Worm (Caenorhabditis elegans) whole organism, L4 larva: Measurements from ENCODE around the gene Y67H2A.2.

Experiments used
- F10B5.3 ChIP-seq: sonication (generic microtip); optimal IDR thresholded peaks from 2 replicates; lab custom pipeline; 2016; ENCODE audit warnings: mild to moderate bottlenecking, missing genetic modification characterization, missing compliant biosample characterization
- F26F4.8 ChIP-seq: fragments of 200-800 bp; sonication (Bioruptor generic); conservative IDR thresholded peaks from 2 replicates; pipeline ENCODE4 v1.3.6; 2022; ENCODE audit warnings: missing genetic modification characterization, missing compliant biosample characterization
- F37D6.2 ChIP-seq: sonication (generic microtip); optimal IDR thresholded peaks from 2 replicates; lab custom pipeline; 2016; ENCODE audit warnings: mild to moderate bottlenecking, missing genetic modification characterization, missing compliant biosample characterization
- R02D3.7 ChIP-seq: fragments of 150-350 bp; sonication (generic microtip); optimal IDR thresholded peaks from 3 replicates; lab custom pipeline; 2014; ENCODE audit warnings: missing biosample characterization, missing genetic modification characterization
- T20F7.1 ChIP-seq: fragments of 200-800 bp; sonication (Bioruptor generic); optimal IDR thresholded peaks from 2 replicates; lab custom pipeline; 2018; ENCODE audit warnings: mild to moderate bottlenecking, missing genetic modification characterization, missing compliant biosample characterization
- Y48G9A.11 ChIP-seq: fragments of 200-800 bp; sonication (Bioruptor generic); IDR thresholded peaks from 2 replicates; pipeline ENCODE4 v1.3.6; 2022; ENCODE audit warnings: missing genetic modification reagents, missing genetic modification characterization, missing compliant biosample characterization
- Y5F2A.4 ChIP-seq: fragments of 200-800 bp; sonication (Bioruptor generic); optimal IDR thresholded peaks from 2 replicates; lab custom pipeline; 2018; ENCODE audit warnings: mild to moderate bottlenecking, missing genetic modification characterization, missing compliant biosample characterization
- Y75B8A.6 ChIP-seq: fragments of 200-800 bp; sonication (Bioruptor generic); IDR thresholded peaks from 2 replicates; pipeline ENCODE4 v1.3.6; 2022; ENCODE audit warnings: missing genetic modification reagents, missing genetic modification characterization, missing compliant biosample characterization
- aha-1 ChIP-seq: fragments of 150-350 bp; peaks from one replicate; lab custom pipeline; 2014; ENCODE audit warnings: missing biosample characterization, missing genetic modification characterization
- aly-2 ChIP-seq: sonication (generic microtip); optimal IDR thresholded peaks from 2 replicates; lab custom pipeline; 2018; ENCODE audit warnings: missing biosample characterization, missing genetic modification characterization
- ama-1 ChIP-seq: fragments of 150-350 bp; optimal IDR thresholded peaks from 2 replicates; lab custom pipeline; 2014; ENCODE audit warnings: inconsistent platforms, mixed read lengths
- arid-1 ChIP-seq: fragments of 200-800 bp; sonication (Bioruptor generic); conservative IDR thresholded peaks from 2 replicates; pipeline ENCODE4 v1.3.6; 2022; ENCODE audit warnings: missing genetic modification reagents, missing genetic modification characterization, missing compliant biosample characterization
- attf-4 ChIP-seq: sonication (generic microtip); optimal IDR thresholded peaks from 3 replicates; lab custom pipeline; 2017; ENCODE audit warnings: missing biosample characterization, missing genetic modification characterization
- ceh-20 ChIP-seq: fragments of 200-800 bp; sonication (Bioruptor generic); IDR thresholded peaks from 2 replicates; pipeline ENCODE4 v1.3.6; 2022; ENCODE audit warnings: missing genetic modification reagents, missing genetic modification characterization, missing compliant biosample characterization
- ceh-28 ChIP-seq: fragments of 150-350 bp; optimal IDR thresholded peaks from 2 replicates; lab custom pipeline; 2014; ENCODE audit warnings: missing biosample characterization, missing genetic modification reagents, missing genetic modification characterization
- ceh-44 ChIP-seq: fragments of 200-800 bp; sonication (Bioruptor generic); IDR thresholded peaks from 2 replicates; pipeline ENCODE4 v1.3.6; 2022; ENCODE audit warnings: missing genetic modification reagents, missing genetic modification characterization, missing compliant biosample characterization
- ceh-82 ChIP-seq: sonication (generic microtip); optimal IDR thresholded peaks from 2 replicates; lab custom pipeline; 2017; ENCODE audit warnings: missing biosample characterization, missing genetic modification characterization
- ces-1 ChIP-seq: fragments of 150-350 bp; sonication (generic microtip); optimal IDR thresholded peaks from 4 replicates; lab custom pipeline; 2014; ENCODE audit warnings: missing biosample characterization, missing genetic modification reagents, missing genetic modification characterization
- ctbp-1 ChIP-seq: fragments of 200-800 bp; sonication (Bioruptor generic); IDR thresholded peaks from 2 replicates; pipeline ENCODE4 v1.3.6; 2022; ENCODE audit warnings: missing genetic modification reagents, missing genetic modification characterization, missing compliant biosample characterization
- daf-12 ChIP-seq: fragments of 150-350 bp; optimal IDR thresholded peaks from 2 replicates; lab custom pipeline; 2014; ENCODE audit warnings: missing biosample characterization, missing genetic modification reagents, missing genetic modification characterization
- daf-16 ChIP-seq, 3 experiments: sonication (generic microtip); optimal IDR thresholded peaks; 2 replicates each; lab custom pipeline; 2016 to 2017; ENCODE audit warnings: missing genetic modification characterization in 3 of 3, missing genetic modification reagents in 3 of 3, mild to moderate bottlenecking in 2 of 3, missing compliant biosample characterization in 2 of 3, missing biosample characterization in 1 of 3, moderate library complexity in 1 of 3
- dmd-6 ChIP-seq: fragments of 200-800 bp; sonication (Bioruptor generic); IDR thresholded peaks from 2 replicates; pipeline ENCODE4 v1.3.6; 2022; ENCODE audit warnings: missing genetic modification reagents, missing genetic modification characterization, missing compliant biosample characterization
- dve-1 ChIP-seq: sonication (generic microtip); optimal IDR thresholded peaks from 2 replicates; lab custom pipeline; 2017; ENCODE audit warnings: antibody characterized with exemption, mild to moderate bottlenecking, missing genetic modification characterization, missing compliant biosample characterization; ENCODE audit not compliant: insufficient read depth
- egl-27 ChIP-seq: sonication (generic microtip); optimal IDR thresholded peaks from 3 replicates; lab custom pipeline; 2017; ENCODE audit warnings: missing biosample characterization, missing genetic modification reagents, missing genetic modification characterization
- fkh-10 ChIP-seq: fragments of 150-350 bp; optimal IDR thresholded peaks from 2 replicates; lab custom pipeline; 2014; ENCODE audit warnings: missing biosample characterization, missing genetic modification reagents, missing genetic modification characterization
- fos-1 ChIP-seq: fragments of 150-350 bp; optimal IDR thresholded peaks from 2 replicates; lab custom pipeline; 2014; ENCODE audit warnings: missing biosample characterization, missing genetic modification characterization
- gei-8 ChIP-seq: fragments of 200-800 bp; sonication (Bioruptor generic); optimal IDR thresholded peaks from 2 replicates; lab custom pipeline; 2018; ENCODE audit warnings: mild to moderate bottlenecking, missing genetic modification characterization, missing compliant biosample characterization
- hif-1 ChIP-seq, 2 experiments: sonication (generic microtip); optimal IDR thresholded peaks; 2 replicates each; lab custom pipeline; 2016 to 2017; ENCODE audit warnings: missing compliant biosample characterization in 2 of 2, missing genetic modification characterization in 2 of 2, missing genetic modification reagents in 2 of 2, missing genotype in 2 of 2, mild to moderate bottlenecking in 1 of 2
- hlh-30 ChIP-seq: sonication (generic microtip); optimal IDR thresholded peaks from 2 replicates; lab custom pipeline; 2017; ENCODE audit warnings: antibody characterized with exemption, mild to moderate bottlenecking, missing genetic modification characterization, missing compliant biosample characterization; ENCODE audit not compliant: insufficient read depth
- jun-1 ChIP-seq: fragments of 150-350 bp; optimal IDR thresholded peaks from 2 replicates; lab custom pipeline; 2014; ENCODE audit warnings: missing biosample characterization, missing genetic modification reagents, missing genetic modification characterization
- lin-13 ChIP-seq: fragments of 150-350 bp; optimal IDR thresholded peaks from 2 replicates; lab custom pipeline; 2014; ENCODE audit warnings: missing biosample characterization, missing genetic modification reagents, missing genetic modification characterization
- lin-15B ChIP-seq: fragments of 150-350 bp; sonication (generic microtip); optimal IDR thresholded peaks from 3 replicates; lab custom pipeline; 2014; ENCODE audit warnings: missing biosample characterization, missing genetic modification characterization
- lin-39 ChIP-seq: fragments of 150-350 bp; optimal IDR thresholded peaks from 2 replicates; lab custom pipeline; 2014; ENCODE audit warnings: missing biosample characterization, missing genetic modification reagents, missing genetic modification characterization
- lsy-2 ChIP-seq, 2 experiments: fragments of 150-350 bp in 1 of 2; sonication (generic microtip) in 1 of 2; optimal IDR thresholded peaks; 2 replicates each; lab custom pipeline; 2014 to 2017; ENCODE audit warnings: missing biosample characterization in 2 of 2, missing genetic modification characterization in 2 of 2
- madf-5 ChIP-seq, 2 experiments: fragments of 200-800 bp; sonication (Bioruptor generic); IDR thresholded peaks; 2 replicates each; pipeline ENCODE4 v1.3.6; 2022; ENCODE audit warnings: missing compliant biosample characterization in 2 of 2, missing genetic modification characterization in 2 of 2
- mxl-2 ChIP-seq: fragments of 200-800 bp; sonication (Bioruptor generic); conservative IDR thresholded peaks from 2 replicates; pipeline ENCODE4 v1.3.6; 2022; ENCODE audit warnings: missing genetic modification reagents, missing genetic modification characterization, missing compliant biosample characterization
- nhr-102 ChIP-seq: sonication (generic microtip); optimal IDR thresholded peaks from 2 replicates; lab custom pipeline; 2016; ENCODE audit warnings: mild to moderate bottlenecking, missing genetic modification characterization, moderate library complexity, missing compliant biosample characterization
- nhr-111 ChIP-seq: fragments of 200-800 bp; sonication (Bioruptor generic); optimal IDR thresholded peaks from 2 replicates; lab custom pipeline; 2018; ENCODE audit warnings: mild to moderate bottlenecking, missing genetic modification characterization, missing compliant biosample characterization
- nhr-237 ChIP-seq: sonication (generic microtip); optimal IDR thresholded peaks from 2 replicates; lab custom pipeline; 2017; ENCODE audit warnings: missing biosample characterization, missing genetic modification characterization
- nhr-28 ChIP-seq: fragments of 150-350 bp; optimal IDR thresholded peaks from 2 replicates; lab custom pipeline; 2014; ENCODE audit warnings: missing biosample characterization, missing genetic modification characterization
- nhr-48 ChIP-seq: sonication (generic microtip); optimal IDR thresholded peaks from 2 replicates; lab custom pipeline; 2016; ENCODE audit warnings: mild to moderate bottlenecking, missing genetic modification characterization, missing compliant biosample characterization
- nhr-77 ChIP-seq: fragments of 150-350 bp; optimal IDR thresholded peaks from 2 replicates; lab custom pipeline; 2014; ENCODE audit warnings: missing biosample characterization, missing genetic modification characterization
- rbr-2 ChIP-seq: sonication (generic microtip); optimal IDR thresholded peaks from 2 replicates; lab custom pipeline; 2016; ENCODE audit warnings: missing genotype, missing genetic modification characterization, missing compliant biosample characterization
- spr-3 ChIP-seq: fragments of 200-800 bp; sonication (Bioruptor generic); optimal IDR thresholded peaks from 2 replicates; lab custom pipeline; 2018; ENCODE audit warnings: mild to moderate bottlenecking, missing genetic modification characterization, missing compliant biosample characterization
- tag-97 ChIP-seq: fragments of 200-800 bp; sonication (Bioruptor generic); IDR thresholded peaks from 2 replicates; pipeline ENCODE4 v1.3.6; 2022; ENCODE audit warnings: missing genetic modification characterization, missing compliant biosample characterization
- unc-62 ChIP-seq, 3 experiments: fragments of 150-350 bp in 1 of 3; sonication (generic microtip); optimal IDR thresholded peaks in 2 of 3; peaks in 1 of 3; 1 replicate in 1 of 3; 2 replicates in 2 of 3; lab custom pipeline; 2014 to 2017; ENCODE audit warnings: missing biosample characterization in 3 of 3, missing genetic modification characterization in 3 of 3, missing genetic modification reagents in 3 of 3, missing genotype in 1 of 3
- vab-7 ChIP-seq: fragments of 200-800 bp; sonication (Bioruptor generic); IDR thresholded peaks from 2 replicates; pipeline ENCODE4 v1.3.6; 2022; ENCODE audit warnings: missing genetic modification reagents, missing genetic modification characterization, missing compliant biosample characterization
- zag-1 ChIP-seq: fragments of 150-350 bp; optimal IDR thresholded peaks from 2 replicates; lab custom pipeline; 2014; ENCODE audit warnings: missing biosample characterization, missing genetic modification characterization
- zfp-3 ChIP-seq: fragments of 200-800 bp; sonication (Bioruptor generic); conservative IDR thresholded peaks from 2 replicates; pipeline ENCODE4 v1.3.6; 2022; ENCODE audit warnings: missing genetic modification reagents, missing genetic modification characterization, missing compliant biosample characterization
- zip-11 ChIP-seq: fragments of 200-800 bp; sonication (Bioruptor generic); IDR thresholded peaks from 2 replicates; pipeline ENCODE4 v1.3.6; 2022; ENCODE audit warnings: missing genetic modification characterization, missing compliant biosample characterization
- zip-2 ChIP-seq: fragments of 150-350 bp; optimal IDR thresholded peaks from 2 replicates; lab custom pipeline; 2014; ENCODE audit warnings: missing biosample characterization, missing genetic modification characterization

Gene Y67H2A.2

ce11 chrIV:13318773-13319172 lies 21.2 kb upstream of the Y67H2A.2 start (continued):
- TF ChIP-seq ceh-20 (GFP tag; lab: Robert Waterston, UW) = peak; percentile 43; the same call in 1 of the 2 replicates
- no peak for TF ChIP-seq spr-3 (GFP tag; lab: Kevin White, UChicago)
- TF ChIP-seq zag-1 (tag; lab: Kevin White, UChicago) = no peak
- TF ChIP-seq rbr-2 (tag; lab: Kevin White, UChicago) = no peak
- TF ChIP-seq nhr-111 (GFP tag; lab: Kevin White, UChicago) = no peak
- no peak for TF ChIP-seq daf-16 (GFP tag; optimal IDR thresholded peaks at IDR 0.05; lab: Kevin White, UChicago)
- peak; percentile 94 for TF ChIP-seq daf-16 (tag; optimal IDR thresholded peaks at IDR 0.05; lab: Kevin White, UChicago)
- no peak for TF ChIP-seq ceh-44 (GFP tag; lab: Robert Waterston, UW)
- TF ChIP-seq Y5F2A.4 (GFP tag; lab: Kevin White, UChicago) = no peak
- TF ChIP-seq unc-62 (GFP tag; optimal IDR thresholded peaks at IDR 0.05 in 1 of 2; lab: Kevin White, UChicago) = peak in 1 of 2 experiments; percentile 88
- no peak for TF ChIP-seq unc-62 (tag; optimal IDR thresholded peaks at IDR 0.05; lab: Kevin White, UChicago)
- TF ChIP-seq dmd-6 (GFP tag; lab: Robert Waterston, UW) = peak; percentile 87
- no peak for TF ChIP-seq ceh-28
- TF ChIP-seq R02D3.7 (tag; lab: Kevin White, UChicago) = no peak
- TF ChIP-seq F37D6.2 (tag; lab: Kevin White, UChicago) = no peak
- peak; percentile 6 for TF ChIP-seq aly-2 (tag; lab: Kevin White, UChicago)
- TF ChIP-seq ces-1 (GFP tag; lab: Kevin White, UChicago) = no peak
- no peak for TF ChIP-seq ctbp-1 (GFP tag; lab: Robert Waterston, UW)
- TF ChIP-seq nhr-28 (tag; lab: Kevin White, UChicago) = peak; percentile 99
- TF ChIP-seq hlh-30 = peak; percentile 61
- no peak for TF ChIP-seq lin-13 (GFP tag; lab: Kevin White, UChicago)
- peak; percentile 59 for TF ChIP-seq jun-1
- TF ChIP-seq zip-11 (GFP tag; lab: Robert Waterston, UW) = no peak
- TF ChIP-seq vab-7 (GFP tag; lab: Robert Waterston, UW) = no peak
- TF ChIP-seq Y75B8A.6 (GFP tag; lab: Robert Waterston, UW) = 0 out of 2 replicates have a peak, but pooled peaks have one; percentile 12
- peak; percentile 65 to 71 for TF ChIP-seq lsy-2 (tag; optimal IDR thresholded peaks at IDR 0.05; lab: Kevin White, UChicago)
- TF ChIP-seq mxl-2 (GFP tag; lab: Robert Waterston, UW) = no peak
- peak in 1 of 2 experiments; percentile 41 for TF ChIP-seq hif-1 (tag; optimal IDR thresholded peaks at IDR 0.05; lab: Kevin White, UChicago)
- peak; percentile 34 for TF ChIP-seq ama-1
- TF ChIP-seq Y48G9A.11 = no peak
- TF ChIP-seq nhr-102 (tag; lab: Kevin White, UChicago) = peak; percentile 67
- peak; percentile 55 for TF ChIP-seq gei-8 (GFP tag; lab: Kevin White, UChicago)
- peak; percentile 98 for TF ChIP-seq dve-1
- no peak for TF ChIP-seq lin-15B (tag; lab: Kevin White, UChicago)
- TF ChIP-seq daf-12 = no peak
- TF ChIP-seq nhr-48 (tag; lab: Kevin White, UChicago) = peak; percentile 92
- TF ChIP-seq ceh-82 (tag; lab: Kevin White, UChicago) = no peak
- no peak for TF ChIP-seq attf-4 (tag; lab: Kevin White, UChicago)
- no peak for TF ChIP-seq F26F4.8 (GFP tag; lab: Robert Waterston, UW)
- TF ChIP-seq fkh-10 (GFP tag; lab: Kevin White, UChicago) = no peak
- no peak for TF ChIP-seq fos-1 (tag; lab: Kevin White, UChicago)
- peak; percentile 91; the same call in 1 of the 2 replicates for TF ChIP-seq zfp-3 (GFP tag; lab: Robert Waterston, UW)
- no peak for TF ChIP-seq nhr-237 (tag; lab: Kevin White, UChicago)
- no peak for TF ChIP-seq zip-2 (tag; lab: Kevin White, UChicago)
- no peak for TF ChIP-seq tag-97 (GFP tag; lab: Robert Waterston, UW)
- TF ChIP-seq egl-27 (tag; lab: Kevin White, UChicago) = no peak
- TF ChIP-seq F10B5.3 = no peak
- TF ChIP-seq arid-1 (GFP tag; lab: Robert Waterston, UW) = 0 out of 2 replicates have a peak, but pooled peaks have one; percentile 50
- peak; percentile 95 for TF ChIP-seq nhr-77 (tag; lab: Kevin White, UChicago)
- 0 out of 4 replicates have a peak, but pooled peaks of 1 of the 2 experiments have one; percentile 67 for TF ChIP-seq madf-5 (GFP tag; IDR thresholded peaks at IDR 0.05; lab: Robert Waterston, UW)
- no peak for TF ChIP-seq lin-39 (tag; lab: Kevin White, UChicago)
- peak; percentile 83 for TF ChIP-seq T20F7.1 (GFP tag; lab: Kevin White, UChicago)
- peak; percentile 98 for TF ChIP-seq aha-1
